Fruit fly (Drosophila melanogaster) Kc167 (cell line): Measurements from ENCODE around the gene Kaz-m1.

Experiments used
- Myc ChIP-seq: fragments of >200 bp; optimal IDR thresholded peaks from 2 replicates; lab custom pipeline; 2017; ENCODE audit warnings: missing external identifiers
- Sin3A ChIP-seq: fragments of >200 bp; optimal IDR thresholded peaks from 2 replicates; lab custom pipeline; 2018; ENCODE audit warnings: missing external identifiers
- h ChIP-seq: fragments of >200 bp; optimal IDR thresholded peaks from 3 replicates; lab custom pipeline; 2018; ENCODE audit warnings: missing external identifiers
- insv ChIP-seq: fragments of >200 bp; optimal IDR thresholded peaks from 3 replicates; lab custom pipeline; 2018; ENCODE audit warnings: missing external identifiers
- psq ChIP-seq: fragments of >200 bp; optimal IDR thresholded peaks from 2 replicates; lab custom pipeline; 2017; ENCODE audit warnings: missing external identifiers
- ttk ChIP-seq: sonication (Bioruptor generic); optimal IDR thresholded peaks from 2 replicates; lab custom pipeline; 2017; ENCODE audit warnings: missing external identifiers

Kaz-m1 gene

DNA sequence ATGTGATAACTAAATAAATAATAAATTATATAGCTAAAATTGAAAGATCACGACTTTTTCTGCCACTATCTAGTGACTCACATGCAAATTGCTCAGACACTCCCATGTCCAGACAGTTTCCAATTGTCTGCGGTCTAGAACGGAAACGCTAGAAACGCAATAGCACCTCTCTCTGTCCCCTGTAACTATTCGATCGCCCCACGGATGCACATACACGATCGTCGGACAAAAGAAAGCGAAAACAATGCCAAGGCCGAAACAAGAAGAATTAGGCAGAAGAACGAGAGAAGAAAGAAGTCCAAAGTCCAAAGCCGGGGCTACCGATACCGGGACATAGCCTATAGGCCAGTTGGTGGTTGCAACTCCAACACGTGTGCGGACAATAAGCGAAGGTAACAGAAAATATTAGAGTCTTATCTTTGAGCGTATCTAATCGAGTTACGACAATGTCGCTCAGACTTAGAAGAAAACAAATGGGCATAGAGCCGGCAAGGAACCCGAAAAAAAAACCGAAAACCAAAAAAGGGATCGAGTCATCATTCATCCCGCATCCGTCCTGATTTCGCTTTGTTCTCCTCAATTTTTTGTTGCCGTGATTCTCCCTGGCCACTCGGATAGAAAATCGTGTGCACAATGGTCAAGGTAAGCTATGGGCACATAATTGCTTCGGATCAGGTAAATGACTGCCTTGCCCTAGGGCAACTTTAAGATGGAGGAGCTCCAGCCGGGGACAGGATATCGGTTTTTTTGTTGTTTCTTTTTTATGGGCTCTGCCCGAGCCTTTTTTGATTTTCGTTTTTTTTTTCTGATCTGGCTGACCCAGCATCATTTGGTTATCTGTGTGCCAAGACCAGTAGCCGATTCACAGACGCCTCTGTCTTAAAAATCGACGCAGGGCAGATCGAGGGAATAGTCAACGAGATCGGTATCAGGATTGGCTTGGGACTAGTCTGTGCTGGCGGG lies 13.5 kb upstream of the Kaz-m1 start:
- no peak for TF ChIP-seq ttk (lab: Kevin White, UChicago)
- no peak for TF ChIP-seq Myc (lab: Kevin White, UChicago)
- TF ChIP-seq h: no peak
- TF ChIP-seq psq: no peak
- TF ChIP-seq Sin3A (lab: Kevin White, UChicago): no peak
- no peak for TF ChIP-seq insv

DNA sequence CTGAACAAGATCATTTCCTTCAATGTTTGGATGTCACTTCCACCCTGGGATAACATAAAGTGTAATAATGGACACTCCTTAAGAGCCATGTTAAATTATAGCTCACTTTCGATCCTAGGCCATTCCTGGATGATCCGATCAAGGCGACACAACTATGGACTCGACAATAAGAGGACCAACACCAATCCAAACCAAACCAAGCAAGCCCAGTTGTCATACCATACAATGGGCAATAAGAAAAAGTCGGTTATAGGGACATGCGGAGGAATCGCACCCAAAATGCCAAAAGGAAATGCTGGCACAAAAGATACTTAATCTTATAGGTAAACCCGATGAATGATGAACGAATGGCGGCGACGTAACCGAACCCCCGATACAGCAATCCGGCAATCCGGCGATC lies 12.5 kb upstream of the Kaz-m1 start:
- no peak for TF ChIP-seq h
- TF ChIP-seq Sin3A (lab: Kevin White, UChicago): no peak
- no peak for TF ChIP-seq psq
- no peak for TF ChIP-seq Myc (lab: Kevin White, UChicago)
- TF ChIP-seq ttk (lab: Kevin White, UChicago): no peak
- no peak for TF ChIP-seq insv

dm6 chr3R:26002570-26003332 lies 11.8 kb upstream of the Kaz-m1 start:
- TF ChIP-seq h (no peak), ttk (lab: Kevin White, UChicago) (no peak)

DNA sequence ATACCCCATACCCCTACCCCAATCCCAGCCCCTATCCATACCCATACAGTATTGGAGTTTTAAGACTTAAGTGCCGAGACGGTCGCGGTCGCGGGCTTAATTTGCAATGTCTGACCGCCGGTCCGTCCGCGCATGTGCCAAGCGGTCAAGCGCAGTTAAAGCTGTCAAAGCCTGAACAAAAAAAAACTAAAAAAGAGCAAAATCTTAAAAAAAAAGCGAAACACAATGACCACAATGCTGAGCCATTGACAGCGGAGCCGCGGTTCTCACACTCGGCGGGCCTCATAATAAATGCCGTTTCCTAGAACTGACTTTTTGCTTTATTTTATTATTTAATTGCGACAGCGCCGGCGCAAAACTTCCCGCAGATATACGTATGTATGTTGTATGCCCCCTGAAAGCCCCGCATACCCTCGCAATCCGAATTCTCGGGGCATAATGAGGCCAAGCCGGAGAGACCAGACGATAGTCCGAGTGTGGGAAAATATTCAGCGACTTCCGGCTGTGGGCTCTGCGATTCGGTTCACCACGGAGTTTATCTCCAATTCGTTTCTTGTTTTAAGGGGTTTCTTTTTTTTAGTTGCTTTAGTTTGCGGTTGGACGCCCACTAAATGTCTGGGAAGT lies 10.0 kb upstream of the Kaz-m1 start:
- TF ChIP-seq psq (no peak), h (no peak), Sin3A (lab: Kevin White, UChicago) (no peak), ttk (lab: Kevin White, UChicago) (no peak), insv (no peak), Myc (lab: Kevin White, UChicago) (no peak)

DNA sequence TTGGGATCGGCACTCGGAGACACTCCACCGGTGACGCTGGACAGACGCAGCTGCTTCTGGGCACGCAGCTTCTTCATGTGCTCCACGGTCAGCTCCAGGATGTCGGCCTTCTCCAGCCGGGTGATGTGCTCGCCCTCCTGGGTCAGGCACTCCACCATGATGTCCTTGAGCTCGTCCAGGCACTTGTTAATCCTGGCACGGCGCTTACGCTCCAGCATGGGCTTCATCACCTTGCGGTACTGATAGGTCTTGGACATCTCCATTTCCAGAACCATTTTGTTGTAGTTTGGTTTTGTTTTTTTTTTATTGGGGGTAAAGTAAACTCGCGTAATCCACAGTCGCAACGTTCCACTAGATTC lies 8.9 kb upstream of the Kaz-m1 start:
- no peak for TF ChIP-seq Myc (lab: Kevin White, UChicago)
- no peak for TF ChIP-seq Sin3A (lab: Kevin White, UChicago)
- no peak for TF ChIP-seq psq
- no peak for TF ChIP-seq ttk (lab: Kevin White, UChicago)
- TF ChIP-seq h: no peak
- no peak for TF ChIP-seq insv

DNA sequence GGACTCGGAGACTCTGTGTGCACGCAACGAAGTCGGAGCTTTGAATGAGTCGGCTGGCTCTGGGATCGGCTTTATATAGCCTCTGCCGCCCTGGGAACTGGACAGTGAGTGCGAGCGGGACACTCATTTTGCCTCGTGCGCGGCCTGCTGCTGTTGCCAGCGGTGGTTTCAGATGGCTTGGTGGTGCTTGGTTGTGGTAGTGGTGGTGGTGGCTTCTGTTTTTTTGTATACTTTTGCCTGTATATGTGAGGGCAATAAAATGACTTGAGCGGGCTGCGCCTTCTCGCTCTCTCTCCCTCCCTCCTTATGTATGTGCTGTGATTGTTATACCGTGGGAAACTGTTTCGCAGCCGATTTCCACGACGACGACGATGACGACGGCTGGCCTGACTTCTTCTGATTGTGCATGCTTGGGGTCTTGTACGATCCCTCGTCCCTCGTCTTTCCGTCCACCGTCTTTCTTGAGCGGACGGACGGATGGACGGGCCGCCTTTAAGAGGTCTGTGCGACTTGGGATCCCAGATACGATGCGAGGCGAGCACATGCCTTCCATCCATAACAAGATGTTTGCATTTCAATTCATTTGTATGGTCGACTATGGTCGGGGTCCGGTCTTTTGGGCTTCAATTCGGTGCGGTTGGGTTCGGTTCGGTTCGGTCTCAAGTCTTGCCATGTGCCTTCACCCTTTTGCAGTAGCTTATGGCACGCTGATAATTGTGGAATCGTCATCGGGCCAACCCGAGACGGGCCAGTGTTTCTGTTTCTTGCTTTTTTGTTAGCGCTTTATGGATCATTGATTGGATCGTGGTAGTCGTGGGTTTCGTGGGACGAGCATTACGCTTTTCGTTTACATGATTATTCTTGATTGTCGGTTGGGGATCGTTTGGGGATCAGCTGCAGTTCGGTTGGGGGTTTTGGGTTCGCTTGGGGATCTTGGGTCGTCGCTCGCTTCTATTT lies 8.3 kb upstream of the Kaz-m1 start:
- peak; percentile 91 for TF ChIP-seq h
- TF ChIP-seq ttk (lab: Kevin White, UChicago): no peak

DNA sequence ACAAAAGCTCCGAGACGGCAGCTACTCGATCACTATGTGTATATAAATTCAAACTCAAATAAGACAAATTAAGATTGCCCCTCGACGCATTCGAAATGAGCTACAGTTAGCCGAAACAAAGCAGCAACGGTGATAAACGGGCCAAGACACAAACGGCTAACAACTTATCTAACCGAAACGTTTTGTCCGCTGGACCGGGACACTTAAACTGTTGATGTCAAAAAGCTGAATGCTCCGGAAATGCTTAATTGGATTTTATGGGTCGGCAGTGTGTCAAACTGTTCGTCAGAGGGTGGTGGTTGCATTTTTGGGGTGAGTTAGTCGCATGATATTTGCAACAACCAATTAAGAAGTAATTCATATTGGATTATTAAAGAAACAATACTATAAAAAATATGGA lies 7.2 kb upstream of the Kaz-m1 start:
- TF ChIP-seq psq (no peak), insv (no peak), Myc (lab: Kevin White, UChicago) (no peak), Sin3A (lab: Kevin White, UChicago) (no peak), h (no peak), ttk (lab: Kevin White, UChicago) (no peak)

dm6 chr3R:26007964-26008868 lies 6.3 kb upstream of the Kaz-m1 start:
- TF ChIP-seq Sin3A (lab: Kevin White, UChicago): no peak
- no peak for TF ChIP-seq insv
- no peak for TF ChIP-seq ttk (lab: Kevin White, UChicago)
- no peak for TF ChIP-seq h
- TF ChIP-seq psq: no peak

DNA sequence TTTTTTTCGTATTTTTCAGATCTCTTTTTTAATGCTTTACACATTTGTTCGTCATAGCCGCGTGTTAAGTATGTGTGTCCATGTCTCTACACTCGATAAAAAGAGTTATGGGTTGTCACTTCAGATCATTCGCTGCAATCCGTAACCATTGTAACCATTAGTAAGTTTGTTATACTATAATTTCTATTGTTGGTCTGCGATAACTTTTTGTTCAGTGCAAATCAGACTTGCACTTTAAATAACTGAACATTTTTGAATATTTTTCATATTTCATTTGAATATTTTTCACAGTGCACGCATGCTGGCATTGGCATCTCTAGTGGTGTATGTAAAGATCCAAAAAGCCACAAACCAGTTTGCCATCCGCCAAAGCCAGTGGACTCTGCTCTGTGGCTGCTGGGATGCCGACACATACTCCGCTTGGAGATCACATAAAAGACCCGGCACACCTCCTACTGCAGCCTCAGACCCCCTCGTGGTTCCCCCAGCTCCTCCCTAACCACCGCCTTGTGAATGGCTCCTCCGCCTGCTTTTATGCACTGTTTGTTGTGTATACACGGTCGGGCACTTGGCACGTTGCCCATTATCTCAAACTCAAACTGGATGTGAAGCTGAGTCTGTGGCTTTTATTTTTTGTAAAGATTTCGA lies 5.5 kb upstream of the Kaz-m1 start:
- TF ChIP-seq Sin3A (lab: Kevin White, UChicago): no peak
- TF ChIP-seq psq: no peak
- no peak for TF ChIP-seq ttk (lab: Kevin White, UChicago)
- no peak for TF ChIP-seq insv
- no peak for TF ChIP-seq h
- TF ChIP-seq Myc (lab: Kevin White, UChicago): no peak

DNA sequence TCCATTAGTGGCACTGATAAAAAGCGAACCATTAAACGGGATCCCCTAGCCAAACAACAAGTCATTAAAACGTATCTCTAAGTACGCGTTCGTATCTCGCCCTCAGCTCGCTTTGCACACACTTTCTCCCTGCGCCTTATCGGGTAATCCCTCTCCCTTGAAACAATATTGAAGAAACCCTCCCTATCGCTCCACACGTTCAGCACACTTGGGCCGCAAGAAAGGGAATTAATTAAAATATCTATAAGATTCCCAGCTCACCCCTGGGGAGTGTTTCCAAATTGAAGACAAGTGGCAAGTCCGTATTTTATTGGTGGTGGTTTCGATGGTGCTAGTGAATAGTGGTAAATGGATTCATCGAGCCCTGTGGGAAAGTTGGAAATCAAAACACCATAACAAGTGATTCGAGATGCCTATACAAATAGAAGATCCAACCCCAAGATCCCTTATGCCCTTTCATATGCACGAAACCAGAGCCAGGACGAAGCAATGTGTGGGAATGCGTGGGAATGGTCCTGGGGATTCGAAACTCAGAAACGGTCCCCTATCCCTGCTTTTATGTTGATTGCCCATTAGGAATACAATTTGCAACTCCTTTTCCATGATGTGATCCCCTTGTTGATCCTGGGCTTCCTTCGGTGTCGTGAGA lies 4.6 kb upstream of the Kaz-m1 start:
- TF ChIP-seq ttk (lab: Kevin White, UChicago): no peak
- TF ChIP-seq Myc (lab: Kevin White, UChicago): no peak
- TF ChIP-seq Sin3A (lab: Kevin White, UChicago): no peak
- TF ChIP-seq psq: no peak
- TF ChIP-seq h: no peak
- no peak for TF ChIP-seq insv
